Worm (Caenorhabditis elegans) whole organism, L1 larva: ENCODE results near the gene lron-4.

Experiments used
- lin-15B ChIP-seq: fragments of 150-350 bp; sonication (generic microtip); optimal IDR thresholded peaks from 3 replicates; lab custom pipeline; 2014; ENCODE audit warnings: missing biosample characterization, missing genetic modification characterization
- nhr-11 ChIP-seq: fragments of 150-350 bp; optimal IDR thresholded peaks from 2 replicates; lab custom pipeline; 2014; ENCODE audit warnings: missing biosample characterization, missing genetic modification characterization
- nhr-237 ChIP-seq: fragments of 150-350 bp; optimal IDR thresholded peaks from 2 replicates; lab custom pipeline; 2014; ENCODE audit warnings: missing biosample characterization, missing genetic modification characterization
- nhr-90 ChIP-seq: sonication (generic microtip); optimal IDR thresholded peaks from 2 replicates; lab custom pipeline; 2016; ENCODE audit warnings: mild to moderate bottlenecking, missing genetic modification characterization, missing compliant biosample characterization; ENCODE audit not compliant: poor library complexity
- vab-15 ChIP-seq: sonication (generic microtip); optimal IDR thresholded peaks from 2 replicates; lab custom pipeline; 2017; ENCODE audit warnings: missing genotype, mild to moderate bottlenecking, missing genetic modification characterization, missing compliant biosample characterization

DNA sequence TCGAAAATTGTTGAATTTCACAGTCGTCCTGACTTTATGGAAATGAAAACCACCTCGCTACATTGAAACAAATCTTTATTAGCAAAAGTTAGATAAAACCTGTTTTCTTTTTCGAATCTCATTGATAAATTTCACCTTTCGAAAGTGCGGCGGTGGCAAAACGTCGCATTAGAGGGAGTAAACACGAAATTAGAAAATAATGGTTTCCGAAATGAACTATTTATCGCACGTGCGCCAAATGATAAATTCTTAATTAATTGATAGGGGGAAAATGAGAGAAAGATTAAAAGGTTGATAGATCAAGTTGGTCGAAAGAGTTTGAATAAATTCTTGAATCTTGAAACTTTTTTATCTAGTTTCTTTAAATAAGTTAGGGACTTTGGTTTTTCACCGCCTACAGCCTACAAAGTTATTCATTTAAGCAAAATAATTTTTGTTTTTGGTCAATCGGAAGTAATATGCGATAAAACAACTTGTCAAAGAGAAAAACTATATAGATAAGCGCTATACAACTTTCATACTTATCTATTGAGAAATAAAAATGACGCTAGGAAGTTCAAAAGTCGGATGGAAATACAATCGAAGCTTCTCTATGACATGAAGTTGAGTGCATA lies 40.8 kb downstream of the lron-4 start:
- no peak for TF ChIP-seq nhr-11
- no peak for TF ChIP-seq vab-15 (tag; lab: Kevin White, UChicago)
- no peak for TF ChIP-seq lin-15B (tag; lab: Kevin White, UChicago)
- no peak for TF ChIP-seq nhr-90 (tag; lab: Kevin White, UChicago)
- no peak for TF ChIP-seq nhr-237 (tag; lab: Kevin White, UChicago)
